Worm (Caenorhabditis elegans) whole organism, late embryonic: ENCODE measurements around the gene pals-32.

Experiments
- dmd-4 ChIP-seq: sonication (generic microtip); optimal IDR thresholded peaks from 2 replicates; lab custom pipeline; 2016; ENCODE audit warnings: borderline replicate concordance, missing genetic modification characterization, missing compliant biosample characterization
- rnt-1 ChIP-seq: sonication (generic microtip); optimal IDR thresholded peaks from 2 replicates; lab custom pipeline; 2016; ENCODE audit warnings: missing genetic modification characterization, missing compliant biosample characterization

- TF ChIP-seq dmd-4 (tag; lab: Kevin White, UChicago) = no peak
- TF ChIP-seq rnt-1 (tag; lab: Kevin White, UChicago) = no peak
Measured at ce11 chrV:2945602-2946001, 49.2 kb downstream of the pals-32 start, which contains the start of gene srh-87.
